Fruit fly (Drosophila melanogaster): Measurements from ENCODE around the gene Trmt112.

- TF ChIP-seq h (optimal IDR thresholded peaks at IDR 0.05) (no peak), Hey (tag; optimal IDR thresholded peaks at IDR 0.05) (no peak), CG8359 (GFP tag; optimal IDR thresholded peaks at IDR 0.05; ENCODE audit: borderline replicate concordance) (no peak), CG32767 (GFP tag; IDR thresholded peaks at IDR 0.05) (no peak), Hr39 (optimal IDR thresholded peaks at IDR 0.05) (no peak), fd3F (GFP tag; optimal IDR thresholded peaks at IDR 0.05) (no peak), z (GFP tag; IDR thresholded peaks at IDR 0.05) (no peak), mirr (GFP tag; optimal IDR thresholded peaks at IDR 0.05) (no peak), so (GFP tag; IDR thresholded peaks at IDR 0.05) (no peak)
Measured at dm6 chr3L:21262426-21262825, 45.8 kb upstream of the Trmt112 start.
